Worm (Caenorhabditis elegans) whole organism, late embryonic: Measurements from ENCODE around the gene txdc-12.2.

Experiments
- C38D4.7 ChIP-seq: fragments of 200-800 bp; sonication (Bioruptor generic); optimal IDR thresholded peaks from 2 replicates; lab custom pipeline; 2018; ENCODE audit warnings: mild to moderate bottlenecking, missing genetic modification characterization, moderate library complexity, missing compliant biosample characterization
- ceh-34 ChIP-seq: sonication (generic microtip); optimal IDR thresholded peaks from 2 replicates; lab custom pipeline; 2016; ENCODE audit warnings: mild to moderate bottlenecking, missing genetic modification characterization, missing compliant biosample characterization
- ets-4 ChIP-seq: sonication (generic microtip); optimal IDR thresholded peaks from 2 replicates; lab custom pipeline; 2016; ENCODE audit warnings: missing genetic modification characterization, missing compliant biosample characterization
- nfya-1 ChIP-seq: sonication (generic microtip); optimal IDR thresholded peaks from 2 replicates; lab custom pipeline; 2017; ENCODE audit warnings: missing genetic modification characterization, mild to moderate bottlenecking, missing compliant biosample characterization, antibody characterized with exemption, moderate library complexity
- tbx-2 ChIP-seq: sonication (generic microtip); optimal IDR thresholded peaks from 2 replicates; lab custom pipeline; 2016; ENCODE audit warnings: missing genetic modification characterization, missing compliant biosample characterization
- unc-86 ChIP-seq: sonication (generic microtip); optimal IDR thresholded peaks from 2 replicates; lab custom pipeline; 2016; ENCODE audit warnings: missing genetic modification characterization, missing compliant biosample characterization

ce11 chrX:2074055-2074454 lies at the start of gene txdc-12.2:
- TF ChIP-seq nfya-1 (tag; lab: Kevin White, UChicago): no peak
- TF ChIP-seq ceh-34 (tag; lab: Kevin White, UChicago): no peak
- no peak for TF ChIP-seq C38D4.7 (GFP tag; lab: Kevin White, UChicago)
- TF ChIP-seq ets-4: no peak
- no peak for TF ChIP-seq tbx-2 (tag; lab: Kevin White, UChicago)
- no peak for TF ChIP-seq unc-86 (tag; lab: Kevin White, UChicago)
